Fruit fly (Drosophila melanogaster) whole organism, prepupa: Measurements from ENCODE around the gene CG8541.

Experiments
- Eip78C ChIP-seq: fragments of 200-800 bp; sonication (Bioruptor generic); peaks from one replicate; lab custom pipeline; 2016; ENCODE audit warnings: missing biosample characterization, missing genetic modification characterization
- lz ChIP-seq: fragments of 200-800 bp; sonication (Bioruptor generic); optimal IDR thresholded peaks from 3 replicates; lab custom pipeline; 2016; ENCODE audit warnings: missing biosample characterization, missing genetic modification characterization
- salr ChIP-seq, 2 experiments: fragments of 200-800 bp; sonication (Bioruptor generic); optimal IDR thresholded peaks; 3 replicates each; lab custom pipeline; 2016 to 2018; ENCODE audit warnings: missing biosample characterization in 2 of 2, missing genetic modification characterization in 2 of 2, mild to moderate bottlenecking in 1 of 2

DNA sequence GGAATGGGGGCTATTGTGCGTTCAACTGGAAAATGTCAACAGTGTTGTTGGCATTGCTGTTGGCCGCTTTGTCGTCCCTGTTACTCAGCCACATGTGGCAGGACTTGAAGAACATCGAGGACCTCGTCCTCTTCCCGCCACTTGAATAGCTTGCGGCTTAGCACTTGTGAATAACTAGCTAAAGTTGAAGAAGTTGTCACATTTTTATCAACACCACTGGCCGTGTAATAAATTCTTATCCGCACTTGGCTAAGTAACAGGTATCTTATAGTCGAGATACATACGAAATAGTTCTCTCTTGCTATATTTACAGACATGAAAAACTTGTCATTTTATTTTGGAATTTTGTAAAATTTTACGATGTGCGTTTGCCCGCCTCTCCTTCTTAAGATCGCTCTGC is 3.9 kb downstream of the CG8541 start, which contains the start of gene CG43292:
- TF ChIP-seq lz (GFP tag; lab: Kevin White, UChicago) = no peak
- no peak for TF ChIP-seq salr (GFP tag; optimal IDR thresholded peaks at IDR 0.05; lab: Kevin White, UChicago)
- no peak for TF ChIP-seq Eip78C (GFP tag; lab: Kevin White, UChicago)
